Fruit fly (Drosophila melanogaster) S2 (cell line): ENCODE measurements around the gene laza.

Experiments used
- CG8478 ChIP-seq: fragments of >200 bp; optimal IDR thresholded peaks from 2 replicates; lab custom pipeline; 2018
- CTCF ChIP-seq, 2 experiments: fragments of >200 bp; optimal IDR thresholded peaks; 2 replicates each; lab custom pipeline; 2018

laza gene

dm6 chr3L:22460918-22461634 lies at the start of gene laza:
Gene laza, minus strand, starts transcription at chr3L:22461131.
- TF ChIP-seq CG8478 (no peak), CTCF (optimal IDR thresholded peaks at IDR 0.05; lab: Kevin White, UChicago) (no peak)

- TF ChIP-seq CTCF (optimal IDR thresholded peaks at IDR 0.05; lab: Kevin White, UChicago) = no peak
- no peak for TF ChIP-seq CG8478
Observed at dm6 chr3L:22505118-22505517, 44.2 kb upstream of the laza start, which contains the start of gene CG43329. Gene CG43329, minus strand, starts transcription at chr3L:22505218.

dm6 chr3L:22504323-22504722 lies 43.4 kb upstream of the laza start, which contains the start of gene CG43330:
Gene CG43330, minus strand, starts transcription at chr3L:22504423.
- TF ChIP-seq CG8478 = no peak
- no peak for TF ChIP-seq CTCF (optimal IDR thresholded peaks at IDR 0.05; lab: Kevin White, UChicago)

- TF ChIP-seq CG8478 = no peak
- no peak for TF ChIP-seq CTCF (optimal IDR thresholded peaks at IDR 0.05; lab: Kevin White, UChicago)
Observed at dm6 chr3L:22503730-22504129, 42.8 kb upstream of the laza start, which contains the start of gene CG43331. Gene CG43331, minus strand, starts transcription at chr3L:22503830.

dm6 chr3L:22501300-22501699 lies 40.4 kb upstream of the laza start, which contains the start of gene CG43312:
Gene CG43312, plus strand, starts transcription at chr3L:22501600.
- TF ChIP-seq CG8478 (no peak), CTCF (optimal IDR thresholded peaks at IDR 0.05; lab: Kevin White, UChicago) (no peak)

- TF ChIP-seq CG8478 (no peak), CTCF (optimal IDR thresholded peaks at IDR 0.05; lab: Kevin White, UChicago) (no peak)
Observed at dm6 chr3L:22497594-22497993, 36.7 kb upstream of the laza start.

- no peak for TF ChIP-seq CTCF (optimal IDR thresholded peaks at IDR 0.05; lab: Kevin White, UChicago)
- no peak for TF ChIP-seq CG8478
Observed at dm6 chr3L:22483452-22483851, 22.5 kb upstream of the laza start.

dm6 chr3L:22474081-22474845 lies 13.3 kb upstream of the laza start, which contains the start of gene CG11425:
Gene CG11425, plus strand, starts transcription at chr3L:22474795.
- TF ChIP-seq CG8478 = no peak
- TF ChIP-seq CTCF (optimal IDR thresholded peaks at IDR 0.05; lab: Kevin White, UChicago) = no peak

- TF ChIP-seq CG8478 (no peak), CTCF (optimal IDR thresholded peaks at IDR 0.05; lab: Kevin White, UChicago) (no peak)
Observed at dm6 chr3L:22471586-22472291, 10.8 kb upstream of the laza start.

- TF ChIP-seq CG8478 = no peak
- no peak for TF ChIP-seq CTCF (optimal IDR thresholded peaks at IDR 0.05; lab: Kevin White, UChicago)
Observed at dm6 chr3L:22470299-22470791, 9.4 kb upstream of the laza start, which contains the start of gene CG11426. Gene CG11426, plus strand, starts transcription at chr3L:22470556.

dm6 chr3L:22468562-22468961 lies 7.6 kb upstream of the laza start, which contains the start of gene CG11437:
Gene CG11437, plus strand, starts transcription at chr3L:22468862.
- TF ChIP-seq CG8478 = no peak

dm6 chr3L:22466403-22466942 lies 5.5 kb upstream of the laza start:
- no peak for TF ChIP-seq CTCF (optimal IDR thresholded peaks at IDR 0.05; lab: Kevin White, UChicago)
- TF ChIP-seq CG8478 = no peak

dm6 chr3L:22465486-22466402 lies 4.8 kb upstream of the laza start, which contains the start of gene CG11438:
Gene CG11438, plus strand, starts transcription at chr3L:22465619.
- TF ChIP-seq CG8478 (no peak), CTCF (optimal IDR thresholded peaks at IDR 0.05; lab: Kevin White, UChicago) (no peak)

- TF ChIP-seq CG8478 (no peak), CTCF (optimal IDR thresholded peaks at IDR 0.05; lab: Kevin White, UChicago) (no peak)
Observed at dm6 chr3L:22463412-22463811, 2.5 kb upstream of the laza start.
